Worm (Caenorhabditis elegans): ENCODE data around the gene C52E2.2.

C52E2.2 gene

ce11 chrII:1895278-1895677 lies 42.7 kb downstream of the C52E2.2 start, which contains the start of gene C46F9.5:
C46F9.5 (plus strand) TSS chrII:1895578.
- no peak for TF ChIP-seq nhr-19 (GFP tag; conservative IDR thresholded peaks at IDR 0.05)
- TF ChIP-seq tbx-2 (tag; optimal IDR thresholded peaks at IDR 0.05) = no peak
- TF ChIP-seq elt-3 (tag; optimal IDR thresholded peaks at IDR 0.05) = no peak
- TF ChIP-seq lin-35 (GFP tag; optimal IDR thresholded peaks at IDR 0.05) = no peak
- no peak for TF ChIP-seq ztf-4 (tag; optimal IDR thresholded peaks at IDR 0.05)
- no peak for TF ChIP-seq nhr-85 (tag)
- no peak for TF ChIP-seq elt-2 (tag; optimal IDR thresholded peaks at IDR 0.05)
- no peak for TF ChIP-seq nhr-84 (tag; optimal IDR thresholded peaks at IDR 0.05)
- no peak for TF ChIP-seq fkh-8 (tag; optimal IDR thresholded peaks at IDR 0.05)
- TF ChIP-seq C34B4.2 (tag; optimal IDR thresholded peaks at IDR 0.05) = no peak
- no peak for TF ChIP-seq zag-1 (tag; optimal IDR thresholded peaks at IDR 0.05)
- no peak for TF ChIP-seq blmp-1 (tag; optimal IDR thresholded peaks at IDR 0.05)
- TF ChIP-seq lir-3 (tag; optimal IDR thresholded peaks at IDR 0.05; ENCODE audit: poor library complexity) = no peak

ce11 chrII:1895762-1896161 lies 43.2 kb downstream of the C52E2.2 start, which contains the start of gene math-25:
math-25 (plus strand) TSS chrII:1896062.
- TF ChIP-seq aly-2 (tag; optimal IDR thresholded peaks at IDR 0.05) (no peak), ceh-63 (GFP tag; optimal IDR thresholded peaks at IDR 0.05) (no peak), hlh-17 (GFP tag; optimal IDR thresholded peaks at IDR 0.05; ENCODE audit: borderline replicate concordance) (no peak), unc-30 (tag; optimal IDR thresholded peaks at IDR 0.05) (no peak), pax-3 (tag; optimal IDR thresholded peaks at IDR 0.05) (no peak), sox-4 (tag; optimal IDR thresholded peaks at IDR 0.05) (no peak), ceh-88 (GFP tag; IDR thresholded peaks at IDR 0.05) (no peak), unc-98 (GFP tag; IDR thresholded peaks at IDR 0.05) (no peak), nhr-12 (tag; optimal IDR thresholded peaks at IDR 0.05) (no peak), rnt-1 (tag; optimal IDR thresholded peaks at IDR 0.05) (no peak), ceh-90 (tag; optimal IDR thresholded peaks at IDR 0.05) (no peak), fos-1 (tag; optimal IDR thresholded peaks at IDR 0.05) (no peak), lin-14 (GFP tag; optimal IDR thresholded peaks at IDR 0.05) (no peak), nhr-71 (tag; optimal IDR thresholded peaks at IDR 0.05) (no peak), Y116A8C.19 (tag; optimal IDR thresholded peaks at IDR 0.05; ENCODE audit: borderline replicate concordance) (no peak), nhr-47 (tag; optimal IDR thresholded peaks at IDR 0.05) (no peak)

ce11 chrII:1897936-1898335 lies 45.3 kb downstream of the C52E2.2 start, which contains the start of gene C46F9.6:
C46F9.6 (plus strand) TSS chrII:1898236.
- TF ChIP-seq ama-1 (optimal IDR thresholded peaks at IDR 0.05) (no peak), elt-2 (tag; optimal IDR thresholded peaks at IDR 0.05) (peak; percentile 6), ces-1 (GFP tag; optimal IDR thresholded peaks at IDR 0.05) (no peak), nhr-28 (tag; optimal IDR thresholded peaks at IDR 0.05) (no peak)

ce11 chrII:1899934-1900333 lies 47.3 kb downstream of the C52E2.2 start, which contains the start of gene math-24:
math-24 (plus strand) TSS chrII:1900234.
- no peak for TF ChIP-seq lin-35 (GFP tag; optimal IDR thresholded peaks at IDR 0.05)
- TF ChIP-seq zag-1 (tag; optimal IDR thresholded peaks at IDR 0.05) = no peak
- TF ChIP-seq nhr-28 (tag; optimal IDR thresholded peaks at IDR 0.05) = no peak
- no peak for TF ChIP-seq jun-1 (tag; optimal IDR thresholded peaks at IDR 0.05)
- TF ChIP-seq unc-62 (GFP tag; optimal IDR thresholded peaks at IDR 0.05) = no peak
- no peak for TF ChIP-seq sup-37 (GFP tag; optimal IDR thresholded peaks at IDR 0.05)
- TF ChIP-seq dsc-1 (tag; optimal IDR thresholded peaks at IDR 0.05) = no peak
- TF ChIP-seq nhr-47 (tag; optimal IDR thresholded peaks at IDR 0.05) = no peak
- TF ChIP-seq nhr-90 (tag; optimal IDR thresholded peaks at IDR 0.05; ENCODE audit: poor library complexity) = no peak
- no peak for TF ChIP-seq rnt-1 (tag; optimal IDR thresholded peaks at IDR 0.05)
- no peak for TF ChIP-seq vab-15 (tag; optimal IDR thresholded peaks at IDR 0.05)
- TF ChIP-seq lin-14 (GFP tag; optimal IDR thresholded peaks at IDR 0.05) = no peak
- TF ChIP-seq ceh-90 (tag; optimal IDR thresholded peaks at IDR 0.05) = no peak
- no peak for TF ChIP-seq irx-1 (tag; optimal IDR thresholded peaks at IDR 0.05)
- TF ChIP-seq mab-9 (GFP tag; IDR thresholded peaks at IDR 0.05) = no peak
- no peak for TF ChIP-seq alr-1 (tag; optimal IDR thresholded peaks at IDR 0.05; ENCODE audit: borderline replicate concordance)
